Worm (Caenorhabditis elegans) whole organism, L1 larva: ENCODE results near the gene sec-31.

Experiments
- isw-1 ChIP-seq: fragments of 200-800 bp; sonication (Bioruptor generic); IDR thresholded peaks from 2 replicates; pipeline ENCODE4 v1.3.6; 2022; ENCODE audit warnings: missing genetic modification characterization, missing compliant biosample characterization
- lin-35 ChIP-seq, 2 experiments: fragments of 150-350 bp; optimal IDR thresholded peaks; 2 replicates each; lab custom pipeline; 2014; ENCODE audit warnings: missing biosample characterization in 2 of 2, missing genetic modification characterization in 2 of 2, missing genetic modification reagents in 2 of 2
- nhr-11 ChIP-seq: fragments of 150-350 bp; optimal IDR thresholded peaks from 2 replicates; lab custom pipeline; 2014; ENCODE audit warnings: missing biosample characterization, missing genetic modification characterization
- nhr-237 ChIP-seq: fragments of 150-350 bp; optimal IDR thresholded peaks from 2 replicates; lab custom pipeline; 2014; ENCODE audit warnings: missing biosample characterization, missing genetic modification characterization
- nhr-85 ChIP-seq: sonication (generic microtip); peaks from one replicate; lab custom pipeline; 2016; ENCODE audit warnings: missing genetic modification characterization, inconsistent platforms, missing compliant biosample characterization
- snpc-4 ChIP-seq: fragments of 150-350 bp; optimal IDR thresholded peaks from 2 replicates; lab custom pipeline; 2014; ENCODE audit warnings: missing biosample characterization, missing genetic modification characterization
- ztf-11 ChIP-seq, 2 experiments: sonication (generic microtip); optimal IDR thresholded peaks; 2 replicates each; lab custom pipeline; 2016 to 2017; ENCODE audit warnings: missing genetic modification characterization in 2 of 2, missing biosample characterization in 1 of 2, missing compliant biosample characterization in 1 of 2

DNA sequence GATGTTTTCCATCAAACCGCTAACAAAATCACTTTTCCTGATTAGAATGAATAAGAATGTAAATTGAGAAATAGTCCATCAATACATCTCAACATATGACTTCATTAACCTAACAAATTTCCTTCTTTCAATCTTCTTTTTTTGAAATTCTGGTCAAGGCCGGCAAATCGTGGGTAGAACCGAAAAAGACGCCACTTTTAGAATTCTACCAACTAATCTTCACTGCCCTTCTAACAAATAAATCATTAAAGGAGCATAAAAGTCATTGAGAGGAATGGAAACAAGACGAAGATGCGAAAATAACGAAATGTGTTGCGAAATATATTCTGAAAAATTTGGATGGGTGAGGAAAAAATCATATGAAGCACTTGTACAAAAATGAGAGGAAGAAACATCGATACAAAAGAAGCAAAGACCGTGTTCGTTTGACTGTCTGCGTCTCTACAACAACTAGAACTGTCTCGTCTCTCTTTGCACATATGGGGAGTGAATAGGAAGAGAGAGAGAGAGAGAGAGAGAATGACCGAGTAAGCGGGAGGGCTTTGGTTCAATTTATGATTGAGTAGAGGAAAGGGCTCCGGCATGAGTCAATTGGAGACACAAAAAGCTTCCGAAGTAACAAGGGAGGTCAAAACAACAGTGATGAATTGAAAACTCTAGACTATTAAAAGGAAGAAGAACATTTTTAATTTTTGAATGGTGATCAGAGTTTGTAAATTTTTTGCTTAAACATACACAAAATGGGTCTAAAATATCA, 7.6 kb downstream of the sec-31 start:
- no peak for TF ChIP-seq ztf-11 (tag; optimal IDR thresholded peaks at IDR 0.05; lab: Kevin White, UChicago)
- peak in 1 of 2 experiments; percentile 63 for TF ChIP-seq lin-35 (GFP tag; optimal IDR thresholded peaks at IDR 0.05; lab: Kevin White, UChicago)
- TF ChIP-seq nhr-85: peak; percentile 79
- no peak for TF ChIP-seq snpc-4 (tag; lab: Kevin White, UChicago)
- TF ChIP-seq isw-1 (GFP tag; lab: Robert Waterston, UW): no peak
- TF ChIP-seq nhr-237 (tag; lab: Kevin White, UChicago): no peak
- no peak for TF ChIP-seq nhr-11
